Worm (Caenorhabditis elegans): ENCODE results near the gene CD4.1.

- TF ChIP-seq lin-39 (tag; optimal IDR thresholded peaks at IDR 0.05) (no peak), nhr-237 (tag; optimal IDR thresholded peaks at IDR 0.05) (no peak), madf-9 (GFP tag; conservative IDR thresholded peaks at IDR 0.05) (no peak), lin-15B (tag; optimal IDR thresholded peaks at IDR 0.05) (no peak), pha-4 (GFP tag; IDR thresholded peaks at IDR 0.05) (no peak), pha-4 (tag; optimal IDR thresholded peaks at IDR 0.05) (no peak), dmd-6 (GFP tag; IDR thresholded peaks at IDR 0.05) (no peak), jun-1 (tag; optimal IDR thresholded peaks at IDR 0.05) (no peak), arid-1 (GFP tag; conservative IDR thresholded peaks at IDR 0.05) (no peak), ZK337.2 (GFP tag; IDR thresholded peaks at IDR 0.05) (no peak), F49E8.2 (tag; optimal IDR thresholded peaks at IDR 0.05; ENCODE audit: borderline replicate concordance) (no peak), unc-39 (tag; optimal IDR thresholded peaks at IDR 0.05) (no peak), mdl-1 (tag; optimal IDR thresholded peaks at IDR 0.05) (no peak)
Observed at ce11 chrV:5594315-5594714, 12.0 kb upstream of the CD4.1 start, which contains the start of gene crn-2.

Measured in whole organism, L4 larva.